Fruit fly (Drosophila melanogaster) whole organism, embryonic: ENCODE data around the gene mRpL4.
A peak's percentile ranks its signal among the peaks of the same experiment; 100 is the strongest.

Experiments
- ATbp ChIP-seq: fragments of 200-800 bp; sonication (Bioruptor generic); optimal IDR thresholded peaks from 2 replicates; lab custom pipeline; 2017; ENCODE audit warnings: missing biosample characterization, mild to moderate bottlenecking, missing genetic modification characterization, missing genetic modification reagents
- CG10267 ChIP-seq: fragments of 200-800 bp; sonication (Bioruptor generic); optimal IDR thresholded peaks from 2 replicates; lab custom pipeline; 2018; ENCODE audit warnings: missing biosample characterization, mild to moderate bottlenecking, missing genetic modification characterization, moderate library complexity
- CG10321 ChIP-seq: fragments of 200-800 bp; sonication (Bioruptor generic); IDR thresholded peaks from 2 replicates; pipeline ENCODE4 v1.3.6; 2022; ENCODE audit warnings: missing biosample characterization, missing genetic modification characterization
- CG12236 ChIP-seq: fragments of 200-800 bp; sonication (Bioruptor generic); optimal IDR thresholded peaks from 2 replicates; lab custom pipeline; 2016; ENCODE audit warnings: missing biosample characterization, missing genetic modification characterization
- CG14860 ChIP-seq: fragments of 200-800 bp; sonication (Bioruptor generic); IDR thresholded peaks from 3 replicates; pipeline ENCODE4 v1.3.6; 2022; ENCODE audit warnings: missing biosample characterization, missing genetic modification characterization; ENCODE audit not compliant: partially characterized antibody
- CG2678 ChIP-seq: fragments of 200-800 bp; sonication (Bioruptor generic); optimal IDR thresholded peaks from 3 replicates; lab custom pipeline; 2019; ENCODE audit warnings: missing biosample characterization, mild to moderate bottlenecking, missing genetic modification characterization, moderate library complexity
- CG3407 ChIP-seq: fragments of 200-800 bp; sonication (Bioruptor generic); optimal IDR thresholded peaks from 2 replicates; lab custom pipeline; 2018; ENCODE audit warnings: missing biosample characterization, mild to moderate bottlenecking, missing genetic modification characterization
- CG7357 ChIP-seq: fragments of 200-800 bp; sonication (Bioruptor generic); IDR thresholded peaks from 3 replicates; pipeline ENCODE4 v1.3.6; 2022; ENCODE audit warnings: missing biosample characterization, missing genetic modification characterization
- CG7372 ChIP-seq: fragments of 200-800 bp; sonication (Bioruptor generic); IDR thresholded peaks from 2 replicates; pipeline ENCODE4 v1.3.6; 2022; ENCODE audit warnings: missing biosample characterization, missing genetic modification characterization
- CG7745 ChIP-seq: fragments of 200-800 bp; sonication (Bioruptor generic); optimal IDR thresholded peaks from 2 replicates; lab custom pipeline; 2018; ENCODE audit warnings: missing biosample characterization, mild to moderate bottlenecking, missing genetic modification characterization, moderate library complexity
- CG7928 ChIP-seq: fragments of 200-800 bp; sonication (Bioruptor generic); optimal IDR thresholded peaks from 2 replicates; lab custom pipeline; 2017; ENCODE audit warnings: missing biosample characterization, mild to moderate bottlenecking, missing genetic modification characterization
- CG8359 ChIP-seq: fragments of 200-800 bp; sonication (Bioruptor generic); optimal IDR thresholded peaks from 2 replicates; lab custom pipeline; 2017; ENCODE audit warnings: missing biosample characterization, mild to moderate bottlenecking, missing genetic modification characterization, borderline replicate concordance
- CG9932 ChIP-seq: fragments of 200-800 bp; sonication (Bioruptor generic); IDR thresholded peaks from 2 replicates; pipeline ENCODE4 v1.3.6; 2022; ENCODE audit warnings: missing biosample characterization, missing genetic modification characterization
- Dbx ChIP-seq: fragments of 200-800 bp; sonication (Bioruptor generic); IDR thresholded peaks from 3 replicates; pipeline ENCODE4 v1.3.6; 2022; ENCODE audit warnings: missing biosample characterization, missing genetic modification characterization
- Doc3 ChIP-seq: fragments of 200-800 bp; sonication (Bioruptor generic); IDR thresholded peaks from 3 replicates; pipeline ENCODE4 v1.3.6; 2022; ENCODE audit warnings: missing biosample characterization, missing genetic modification characterization; ENCODE audit not compliant: partially characterized antibody
- Gug ChIP-seq: fragments of 200-800 bp; sonication (Bioruptor generic); IDR thresholded peaks from 4 replicates; pipeline ENCODE4 v1.3.6; 2022; ENCODE audit warnings: missing biosample characterization, missing genetic modification characterization
- H2.0 ChIP-seq: fragments of 200-800 bp; sonication (Bioruptor generic); IDR thresholded peaks from 2 replicates; pipeline ENCODE4 v1.3.6; 2022; ENCODE audit warnings: missing biosample characterization, missing genetic modification characterization
- Med ChIP-seq: fragments of 200-800 bp; sonication (Bioruptor generic); peaks from one replicate; lab custom pipeline; 2016; ENCODE audit warnings: missing biosample characterization, missing genetic modification characterization, mild to moderate bottlenecking, inconsistent platforms, moderate library complexity
- Myb ChIP-seq: fragments of 200-800 bp; sonication (Bioruptor generic); optimal IDR thresholded peaks from 2 replicates; lab custom pipeline; 2016; ENCODE audit warnings: missing biosample characterization, missing genetic modification characterization
- Nf-YA ChIP-seq: fragments of 200-800 bp; sonication (Bioruptor generic); IDR thresholded peaks from 2 replicates; pipeline ENCODE4 v1.3.6; 2022; ENCODE audit warnings: missing biosample characterization, missing genetic modification characterization
- Nf-YC ChIP-seq: fragments of 200-800 bp; optimal IDR thresholded peaks from 3 replicates; lab custom pipeline; 2019; ENCODE audit warnings: missing biosample characterization, mild to moderate bottlenecking, missing genetic modification characterization, moderate library complexity
- Oaz ChIP-seq: fragments of 200-800 bp; sonication (Bioruptor generic); IDR thresholded peaks from 2 replicates; pipeline ENCODE4 v1.3.6; 2022; ENCODE audit warnings: missing biosample characterization, missing genetic modification characterization
- Rx ChIP-seq: fragments of 200-800 bp; sonication (Bioruptor generic); IDR thresholded peaks from 2 replicates; pipeline ENCODE4 v1.3.6; 2022; ENCODE audit warnings: missing biosample characterization, missing genetic modification characterization
- Side ChIP-seq: fragments of 200-800 bp; sonication (Bioruptor generic); optimal IDR thresholded peaks from 2 replicates; lab custom pipeline; 2016; ENCODE audit warnings: missing biosample characterization, missing genetic modification characterization
- Ssrp ChIP-seq: fragments of 200-800 bp; sonication (Bioruptor generic); optimal IDR thresholded peaks from 2 replicates; lab custom pipeline; 2018; ENCODE audit warnings: missing biosample characterization, mild to moderate bottlenecking, missing genetic modification characterization, moderate library complexity
- Stat92E ChIP-seq, 3 experiments: fragments of >200 bp in 2 of 3; fragments of 200-800 bp in 1 of 3; sonication (Bioruptor generic) in 1 of 3; optimal IDR thresholded peaks; 2 replicates each; lab custom pipeline; 2017 to 2019; ENCODE audit warnings: missing biosample characterization in 3 of 3, missing genetic modification characterization in 3 of 3, mild to moderate bottlenecking in 1 of 3, moderate library complexity in 1 of 3
- bowl ChIP-seq: fragments of 200-800 bp; sonication (Bioruptor generic); IDR thresholded peaks from 2 replicates; pipeline ENCODE4 v1.3.6; 2022; ENCODE audit warnings: missing biosample characterization, missing genetic modification characterization
- ci ChIP-seq: fragments of 200-800 bp; sonication (Bioruptor generic); IDR thresholded peaks from 3 replicates; pipeline ENCODE4 v1.3.6; 2022; ENCODE audit warnings: missing biosample characterization, missing genetic modification characterization
- corto ChIP-seq: fragments of 200-800 bp; sonication (Bioruptor generic); optimal IDR thresholded peaks from 2 replicates; lab custom pipeline; 2016; ENCODE audit warnings: missing biosample characterization, mild to moderate bottlenecking, missing genetic modification characterization, moderate library complexity
- dati ChIP-seq: fragments of 200-800 bp; sonication (Bioruptor generic); IDR thresholded peaks from 2 replicates; pipeline ENCODE4 v1.3.6; 2022; ENCODE audit warnings: missing biosample characterization, missing genetic modification characterization
- dimm ChIP-seq: fragments of 200-800 bp; sonication (Bioruptor generic); IDR thresholded peaks from 2 replicates; pipeline ENCODE4 v1.3.6; 2022; ENCODE audit warnings: missing biosample characterization, missing genetic modification characterization
- fd64A ChIP-seq: fragments of 200-800 bp; sonication (Bioruptor generic); optimal IDR thresholded peaks from 3 replicates; lab custom pipeline; 2018; ENCODE audit warnings: missing biosample characterization, mild to moderate bottlenecking, missing genetic modification characterization
- fd96Cb ChIP-seq: fragments of 200-800 bp; sonication (Bioruptor generic); optimal IDR thresholded peaks from 2 replicates; lab custom pipeline; 2018; ENCODE audit warnings: missing biosample characterization, mild to moderate bottlenecking, missing genetic modification characterization, moderate library complexity
- gfzf ChIP-seq: fragments of 200-800 bp; sonication (Bioruptor generic); optimal IDR thresholded peaks from 2 replicates; lab custom pipeline; 2016; ENCODE audit warnings: missing biosample characterization, mild to moderate bottlenecking, missing genetic modification characterization, moderate library complexity
- grn ChIP-seq: fragments of 200-800 bp; sonication (Bioruptor generic); optimal IDR thresholded peaks from 3 replicates; lab custom pipeline; 2017; ENCODE audit warnings: missing biosample characterization, missing genetic modification characterization
- gsb-n ChIP-seq: fragments of 200-800 bp; sonication (Bioruptor generic); optimal IDR thresholded peaks from 3 replicates; lab custom pipeline; 2018; ENCODE audit warnings: missing biosample characterization, mild to moderate bottlenecking, missing genetic modification characterization
- h ChIP-seq: fragments of >200 bp; optimal IDR thresholded peaks from 2 replicates; lab custom pipeline; 2017
- lab ChIP-seq: fragments of 200-800 bp; sonication (Bioruptor generic); optimal IDR thresholded peaks from 3 replicates; lab custom pipeline; 2017; ENCODE audit warnings: missing biosample characterization, missing genetic modification characterization, mild to moderate bottlenecking, moderate library complexity, missing genetic modification reagents
- lbe ChIP-seq: fragments of 200-800 bp; sonication (Bioruptor generic); optimal IDR thresholded peaks from 2 replicates; lab custom pipeline; 2016; ENCODE audit warnings: missing biosample characterization, mild to moderate bottlenecking, missing genetic modification characterization
- lmd ChIP-seq: fragments of 200-800 bp; sonication (Bioruptor generic); IDR thresholded peaks from 2 replicates; pipeline ENCODE4 v1.3.6; 2022; ENCODE audit warnings: missing biosample characterization, missing genetic modification characterization
- lola ChIP-seq, 3 experiments: fragments of >200 bp in 2 of 3; fragments of 200-800 bp in 1 of 3; sonication (Bioruptor generic) in 1 of 3; optimal IDR thresholded peaks; 2 replicates each; lab custom pipeline; 2017 to 2019; ENCODE audit warnings: missing biosample characterization in 3 of 3, missing genetic modification characterization in 3 of 3, mild to moderate bottlenecking in 1 of 3, moderate library complexity in 1 of 3
- pzg ChIP-seq: fragments of 200-800 bp; sonication (Bioruptor generic); optimal IDR thresholded peaks from 3 replicates; lab custom pipeline; 2018; ENCODE audit warnings: missing biosample characterization, mild to moderate bottlenecking, missing genetic modification characterization, moderate library complexity
- row ChIP-seq: fragments of 200-800 bp; sonication (Bioruptor generic); IDR thresholded peaks from 3 replicates; pipeline ENCODE4 v1.3.6; 2022; ENCODE audit warnings: missing biosample characterization, missing genetic modification characterization
- sim ChIP-seq: fragments of 200-800 bp; sonication (Bioruptor generic); IDR thresholded peaks from 2 replicates; pipeline ENCODE4 v1.3.6; 2022; ENCODE audit warnings: missing biosample characterization, missing genetic modification characterization
- tx ChIP-seq: fragments of 200-800 bp; sonication (Bioruptor generic); optimal IDR thresholded peaks from 2 replicates; lab custom pipeline; 2016; ENCODE audit warnings: missing biosample characterization, missing genetic modification characterization
- usp ChIP-seq: fragments of >200 bp; optimal IDR thresholded peaks from 2 replicates; lab custom pipeline; 2017; ENCODE audit warnings: missing biosample characterization, missing genetic modification characterization
- vvl ChIP-seq: fragments of 200-800 bp; sonication (Bioruptor generic); IDR thresholded peaks from 2 replicates; pipeline ENCODE4 v1.3.6; 2022; ENCODE audit warnings: missing biosample characterization, missing genetic modification characterization
- wdn ChIP-seq: fragments of 200-800 bp; sonication (Bioruptor generic); IDR thresholded peaks from 2 replicates; pipeline ENCODE4 v1.3.6; 2022; ENCODE audit warnings: missing biosample characterization, missing genetic modification characterization
- z ChIP-seq: fragments of 200-800 bp; sonication (Bioruptor generic); IDR thresholded peaks from 3 replicates; pipeline ENCODE4 v1.3.6; 2022; ENCODE audit warnings: missing biosample characterization, missing genetic modification characterization

The mRpL4 gene

dm6 chr2L:16299466-16300311, 29.2 kb downstream of the mRpL4 start, which contains the start of the genes heix and CG17328 (continued):
- TF ChIP-seq Side (GFP tag; lab: Kevin White, UChicago), result peak; percentile 32
- peak in 1 of 3 experiments; percentile 70 for TF ChIP-seq lola (GFP tag; optimal IDR thresholded peaks at IDR 0.05; lab: Kevin White, UChicago)
- TF ChIP-seq sim (GFP tag; lab: Robert Waterston, UW), result no peak
- no peak for TF ChIP-seq fd64A (GFP tag; lab: Kevin White, UChicago)
- peak; percentile 50 for TF ChIP-seq gsb-n (tag; lab: Kevin White, UChicago)
- TF ChIP-seq Nf-YC (tag; lab: Kevin White, UChicago), result no peak
- TF ChIP-seq pzg (GFP tag; lab: Kevin White, UChicago), result peak; percentile 61
- TF ChIP-seq Dbx (GFP tag; lab: Robert Waterston, UW), result peak; percentile 64
- peak; percentile 58 for TF ChIP-seq fd96Cb (tag; lab: Kevin White, UChicago)
- no peak for TF ChIP-seq dimm (GFP tag; lab: Robert Waterston, UW)
- no peak for TF ChIP-seq ATbp (GFP tag; lab: Kevin White, UChicago)
- peak; percentile 22 for TF ChIP-seq tx (GFP tag; lab: Kevin White, UChicago)
- TF ChIP-seq CG7357 (GFP tag; lab: Robert Waterston, UW), result peak; percentile 34; the same call in 1 of the 3 replicates
- peak; percentile 7 for TF ChIP-seq lbe
- no peak for TF ChIP-seq grn
- no peak for TF ChIP-seq Doc3 (GFP tag; lab: Robert Waterston, UW)
- TF ChIP-seq ci, result peak; percentile 80
- TF ChIP-seq z, result no peak
- no peak for TF ChIP-seq bowl
- TF ChIP-seq wdn (GFP tag; lab: Robert Waterston, UW), result 0 out of 2 replicates have a peak, but pooled peaks have one; percentile 73
- TF ChIP-seq lmd (GFP tag; lab: Robert Waterston, UW), result peak; percentile 78
- no peak for TF ChIP-seq dati (GFP tag; lab: Robert Waterston, UW)
- peak; percentile 68 for TF ChIP-seq H2.0 (GFP tag; lab: Robert Waterston, UW)
- no peak for TF ChIP-seq usp (GFP tag; lab: Kevin White, UChicago)
- no peak for TF ChIP-seq CG7372
- TF ChIP-seq Gug (GFP tag; lab: Robert Waterston, UW), result peak; percentile 68; the same call in 2 of the 4 replicates
- no peak for TF ChIP-seq CG12236 (GFP tag; lab: Kevin White, UChicago)
- peak; percentile 66 for TF ChIP-seq Ssrp (tag; lab: Kevin White, UChicago)
- no peak for TF ChIP-seq h (lab: Kevin White, UChicago)
- peak; percentile 89 for TF ChIP-seq CG9932 (GFP tag; lab: Robert Waterston, UW)
- TF ChIP-seq Myb, result peak; percentile 39
- peak; percentile 52 for TF ChIP-seq Rx (GFP tag; lab: Robert Waterston, UW)
- TF ChIP-seq Med, result peak; percentile 93
- no peak for TF ChIP-seq CG8359 (GFP tag; lab: Kevin White, UChicago)
- TF ChIP-seq CG10321 (GFP tag; lab: Robert Waterston, UW), result no peak
- TF ChIP-seq row (GFP tag; lab: Robert Waterston, UW), result peak; percentile 89
- peak; percentile 17; the same call in 1 of the 2 replicates for TF ChIP-seq Oaz
- TF ChIP-seq CG7928 (GFP tag; lab: Kevin White, UChicago), result peak; percentile 96
- TF ChIP-seq CG7745 (tag; lab: Kevin White, UChicago), result no peak
- peak; percentile 73 for TF ChIP-seq CG10267 (tag; lab: Kevin White, UChicago)
- no peak for TF ChIP-seq CG14860 (GFP tag; lab: Robert Waterston, UW)
- TF ChIP-seq corto, result peak; percentile 33
- TF ChIP-seq gfzf (GFP tag; lab: Kevin White, UChicago), result peak; percentile 72
- peak; percentile 73 for TF ChIP-seq vvl (GFP tag; lab: Robert Waterston, UW)
- no peak for TF ChIP-seq lab (GFP tag; lab: Kevin White, UChicago)
- no peak for TF ChIP-seq Stat92E (GFP tag; optimal IDR thresholded peaks at IDR 0.05; lab: Kevin White, UChicago)
- TF ChIP-seq Nf-YA (GFP tag; lab: Robert Waterston, UW), result no peak
- no peak for TF ChIP-seq CG2678 (tag; lab: Kevin White, UChicago)
- peak; percentile 37 for TF ChIP-seq CG3407 (GFP tag; lab: Kevin White, UChicago)
